Worm (Caenorhabditis elegans) whole organism, early embryonic: Measurements from ENCODE around the gene Y48B6A.13.

Experiments used
- ama-1 ChIP-seq: fragments of 150-350 bp; optimal IDR thresholded peaks from 2 replicates; lab custom pipeline; 2014
- flt-1 ChIP-seq: fragments of 200-800 bp; sonication (Bioruptor generic); IDR thresholded peaks from 2 replicates; pipeline ENCODE4 v1.3.6; 2022; ENCODE audit warnings: missing genetic modification characterization, missing compliant biosample characterization
- sea-1 ChIP-seq: fragments of 200-800 bp; sonication (Bioruptor generic); conservative IDR thresholded peaks from 2 replicates; pipeline ENCODE4 v1.3.6; 2022; ENCODE audit warnings: missing genetic modification characterization, missing compliant biosample characterization
- tra-4 ChIP-seq: sonication (generic microtip); optimal IDR thresholded peaks from 2 replicates; lab custom pipeline; 2017; ENCODE audit warnings: missing genetic modification characterization, missing compliant biosample characterization

DNA sequence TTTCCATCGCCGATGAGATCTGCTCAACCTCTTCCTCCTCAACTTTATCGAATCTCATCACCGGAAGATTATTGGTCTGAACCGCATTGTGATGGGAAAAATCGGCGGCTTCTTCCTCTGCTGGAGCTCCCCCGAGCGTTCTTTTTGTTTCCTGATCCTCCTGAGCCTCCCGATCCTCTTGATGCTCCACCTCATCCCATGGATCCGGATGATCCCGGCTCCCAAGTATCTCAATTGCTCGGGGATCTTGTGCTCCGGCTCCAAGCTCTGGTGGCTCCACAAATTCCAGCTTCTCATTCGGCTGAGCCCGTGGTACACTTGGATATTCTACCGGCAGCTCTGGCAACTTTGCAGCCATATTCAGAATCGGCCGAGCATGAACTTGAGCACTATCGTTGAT is 31.9 kb upstream of the Y48B6A.13 start:
- TF ChIP-seq ama-1 (lab: Kevin White, UChicago), result no peak
- no peak for TF ChIP-seq sea-1 (GFP tag; lab: Robert Waterston, UW)
- no peak for TF ChIP-seq flt-1 (GFP tag; lab: Robert Waterston, UW)
- no peak for TF ChIP-seq tra-4 (tag; lab: Kevin White, UChicago)
